Worm (Caenorhabditis elegans) whole organism, L1 larva: ENCODE data around the gene grl-31.

Source experiments
- C16A3.4 ChIP-seq: fragments of 150-350 bp; optimal IDR thresholded peaks from 2 replicates; lab custom pipeline; 2014; ENCODE audit warnings: missing biosample characterization, missing genetic modification characterization
- blmp-1 ChIP-seq: fragments of 150-350 bp; optimal IDR thresholded peaks from 2 replicates; lab custom pipeline; 2014; ENCODE audit warnings: missing biosample characterization, missing genetic modification characterization
- ces-1 ChIP-seq: fragments of 150-350 bp; optimal IDR thresholded peaks from 2 replicates; lab custom pipeline; 2014; ENCODE audit warnings: missing biosample characterization, missing genetic modification reagents, missing genetic modification characterization
- elt-3 ChIP-seq, 6 experiments: fragments of 150-350 bp in 1 of 6; sonication (generic microtip); optimal IDR thresholded peaks; 2 replicates each; lab custom pipeline; 2017 to 2018; ENCODE audit warnings: missing biosample characterization in 6 of 6, missing genetic modification characterization in 6 of 6, inconsistent platforms in 1 of 6
- jun-1 ChIP-seq: fragments of 150-350 bp; optimal IDR thresholded peaks from 2 replicates; lab custom pipeline; 2014; ENCODE audit warnings: missing biosample characterization, missing genetic modification reagents, missing genetic modification characterization
- lin-35 ChIP-seq, 2 experiments: fragments of 150-350 bp; optimal IDR thresholded peaks; 2 replicates each; lab custom pipeline; 2014; ENCODE audit warnings: missing biosample characterization in 2 of 2, missing genetic modification characterization in 2 of 2, missing genetic modification reagents in 2 of 2
- nhr-237 ChIP-seq: fragments of 150-350 bp; optimal IDR thresholded peaks from 2 replicates; lab custom pipeline; 2014; ENCODE audit warnings: missing biosample characterization, missing genetic modification characterization
- nhr-28 ChIP-seq: fragments of 150-350 bp; optimal IDR thresholded peaks from 2 replicates; lab custom pipeline; 2014; ENCODE audit warnings: missing biosample characterization, missing genetic modification characterization
- skn-1 ChIP-seq: fragments of 150-350 bp; optimal IDR thresholded peaks from 2 replicates; lab custom pipeline; 2014; ENCODE audit warnings: missing biosample characterization, missing genetic modification characterization
- sup-37 ChIP-seq: fragments of 200-800 bp; sonication (Bioruptor generic); optimal IDR thresholded peaks from 2 replicates; lab custom pipeline; 2018; ENCODE audit warnings: mild to moderate bottlenecking, missing genetic modification characterization, missing compliant biosample characterization

DNA sequence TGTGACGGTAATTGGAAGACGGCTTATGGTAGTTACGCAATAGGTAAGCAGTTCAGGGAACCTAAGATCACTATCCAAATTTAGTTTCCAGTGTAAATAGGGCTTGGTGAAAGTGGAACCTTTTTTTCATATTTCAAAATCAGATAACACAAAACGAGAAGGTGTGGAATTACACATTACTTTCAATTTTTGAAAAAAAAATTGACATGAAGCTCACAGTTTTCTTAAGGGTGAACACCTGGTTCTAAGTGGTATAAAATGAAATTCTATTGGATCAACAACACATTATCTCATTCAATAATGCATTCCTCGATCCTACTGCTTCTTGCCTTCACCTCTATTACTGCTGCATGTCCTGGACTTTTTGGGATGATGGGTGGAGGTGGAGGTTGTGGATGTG is 1.6 kb downstream of the grl-31 start, which contains the start of gene grl-30:
- TF ChIP-seq nhr-28 (tag; lab: Kevin White, UChicago): no peak
- TF ChIP-seq C16A3.4 (tag; lab: Kevin White, UChicago): no peak
- no peak for TF ChIP-seq elt-3 (tag; optimal IDR thresholded peaks at IDR 0.05; lab: Kevin White, UChicago)
- TF ChIP-seq skn-1 (tag; lab: Kevin White, UChicago): no peak
- TF ChIP-seq ces-1 (GFP tag; lab: Kevin White, UChicago): no peak
- TF ChIP-seq nhr-237 (tag; lab: Kevin White, UChicago): no peak
- TF ChIP-seq lin-35 (GFP tag; optimal IDR thresholded peaks at IDR 0.05; lab: Kevin White, UChicago): no peak
- no peak for TF ChIP-seq sup-37 (GFP tag; lab: Kevin White, UChicago)
- TF ChIP-seq blmp-1 (tag; lab: Kevin White, UChicago): no peak
- no peak for TF ChIP-seq jun-1
